Worm (Caenorhabditis elegans): ENCODE results near the gene clec-33.

DNA sequence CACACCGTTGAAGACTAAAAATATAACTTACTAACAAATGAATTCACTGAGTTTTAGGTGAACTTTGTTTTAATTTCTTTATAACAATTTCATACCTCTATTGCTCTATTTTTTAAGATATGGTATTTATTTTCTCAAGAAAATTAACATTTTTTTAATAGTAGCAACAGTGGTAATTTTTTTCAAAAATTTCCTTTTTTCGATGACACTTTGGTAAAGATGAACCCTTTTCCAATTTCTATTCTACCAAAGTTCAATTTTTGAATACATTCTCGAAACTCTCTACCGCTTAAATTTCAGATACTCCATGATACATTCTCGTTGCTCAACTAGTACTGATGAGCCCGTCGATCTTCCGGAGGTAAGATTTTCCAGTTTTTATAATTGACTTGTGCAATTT is 42.3 kb upstream of the clec-33 start, which contains the start of gene nhr-116:
- no peak for TF ChIP-seq F16B12.6 (tag; optimal IDR thresholded peaks at IDR 0.05)
- no peak for TF ChIP-seq hlh-4 (tag; optimal IDR thresholded peaks at IDR 0.05)
